Fruit fly (Drosophila melanogaster): ENCODE results near the gene CG14050.

The CG14050 gene

dm6 chrX:2297428-2298200 lies 28.4 kb downstream of the CG14050 start (continued):
- TF ChIP-seq ro (GFP tag; IDR thresholded peaks at IDR 0.05) (peak; percentile 95), CG12769 (tag; optimal IDR thresholded peaks at IDR 0.05) (peak; percentile 99), lilli (GFP tag; optimal IDR thresholded peaks at IDR 0.05) (peak; percentile 99), B-H1 (GFP tag; IDR thresholded peaks at IDR 0.05) (peak; percentile 97), mirr (GFP tag; optimal IDR thresholded peaks at IDR 0.05) (peak; percentile 90), Bgb (GFP tag; IDR thresholded peaks at IDR 0.05; ENCODE audit: partially characterized antibody) (no peak; the same call in 1 of the 2 replicates), CG6765 (GFP tag; optimal IDR thresholded peaks at IDR 0.05) (peak; percentile 95), CG4404 (GFP tag; IDR thresholded peaks at IDR 0.05) (peak; percentile 97), tin (GFP tag; optimal IDR thresholded peaks at IDR 0.05) (peak; percentile 99), Elba2 (GFP tag; optimal IDR thresholded peaks at IDR 0.05) (peak; percentile 65), fd102C (GFP tag; optimal IDR thresholded peaks at IDR 0.05) (peak; percentile 89), CG6683 (GFP tag; optimal IDR thresholded peaks at IDR 0.05) (peak; percentile 97), sim (GFP tag; IDR thresholded peaks at IDR 0.05) (peak; percentile 93), CG14014 (GFP tag; IDR thresholded peaks at IDR 0.05) (peak; percentile 98), nerfin-2 (GFP tag; IDR thresholded peaks at IDR 0.05; ENCODE audit: partially characterized antibody) (no peak), CG7745 (tag; optimal IDR thresholded peaks at IDR 0.05) (peak; percentile 65), seq (GFP tag; IDR thresholded peaks at IDR 0.05) (peak; percentile 99), p53 (GFP tag; optimal IDR thresholded peaks at IDR 0.05) (peak; percentile 98), CG15601 (tag; optimal IDR thresholded peaks at IDR 0.05) (peak; percentile 97), CG12236 (GFP tag; optimal IDR thresholded peaks at IDR 0.05) (peak; percentile 98), CG14441 (GFP tag; IDR thresholded peaks at IDR 0.05) (peak; percentile 99), Lpt (GFP tag; optimal IDR thresholded peaks at IDR 0.05) (no peak), Bdp1 (GFP tag; optimal IDR thresholded peaks at IDR 0.05) (peak; percentile 94), hkb (optimal IDR thresholded peaks at IDR 0.05) (no peak), hkb (GFP tag; IDR thresholded peaks at IDR 0.05) (peak; percentile 99), tx (GFP tag; optimal IDR thresholded peaks at IDR 0.05) (peak; percentile 99), inv (GFP tag; IDR thresholded peaks at IDR 0.05; ENCODE audit: partially characterized antibody) (no peak), CG17361 (GFP tag; IDR thresholded peaks at IDR 0.05) (peak; percentile 97), CG3838 (GFP tag; optimal IDR thresholded peaks at IDR 0.05) (peak; percentile 95), CG8089 (GFP tag; optimal IDR thresholded peaks at IDR 0.05) (peak; percentile 99), CG4820 (GFP tag; optimal IDR thresholded peaks at IDR 0.05) (peak; percentile 98), Dad (GFP tag; optimal IDR thresholded peaks at IDR 0.05) (peak; percentile 99), Dip3 (GFP tag; optimal IDR thresholded peaks at IDR 0.05) (peak; percentile 98), Oli (tag; optimal IDR thresholded peaks at IDR 0.05) (peak; percentile 99), D (optimal IDR thresholded peaks at IDR 0.05) (no peak), D (GFP tag; optimal IDR thresholded peaks at IDR 0.05) (peak; percentile 98), pita (GFP tag; optimal IDR thresholded peaks at IDR 0.05) (no peak), CG2712 (tag; optimal IDR thresholded peaks at IDR 0.05) (peak; percentile 98), CG7556 (GFP tag; optimal IDR thresholded peaks at IDR 0.05) (peak; percentile 99), CHES-1-like (GFP tag; optimal IDR thresholded peaks at IDR 0.05) (peak; percentile 99), HLH3B (GFP tag; IDR thresholded peaks at IDR 0.05) (peak; percentile 99), CG18476 (GFP tag; optimal IDR thresholded peaks at IDR 0.05) (peak; percentile 97), crp (GFP tag; optimal IDR thresholded peaks at IDR 0.05) (peak in 1 of 2 experiments; percentile 72), HLH4C (GFP tag; IDR thresholded peaks at IDR 0.05; ENCODE audit: partially characterized antibody) (no peak), CG17328 (GFP tag; IDR thresholded peaks at IDR 0.05) (peak; percentile 99), CG12155 (GFP tag; optimal IDR thresholded peaks at IDR 0.05) (peak; percentile 97), CG7963 (GFP tag; IDR thresholded peaks at IDR 0.05; ENCODE audit: partially characterized antibody) (no peak), CG17912 (GFP tag; optimal IDR thresholded peaks at IDR 0.05) (peak; percentile 97), ase (GFP tag; IDR thresholded peaks at IDR 0.05) (peak; percentile 98), GATAe (GFP tag; conservative IDR thresholded peaks at IDR 0.05) (peak; percentile 83)
